Worm (Caenorhabditis elegans) whole organism, late embryonic: ENCODE measurements around the gene jmjd-3.1.

Experiments used
- ceh-48 ChIP-seq: sonication (generic microtip); optimal IDR thresholded peaks from 2 replicates; lab custom pipeline; 2016; ENCODE audit warnings: missing genetic modification characterization, inconsistent platforms, missing compliant biosample characterization
- sox-4 ChIP-seq: sonication (generic microtip); optimal IDR thresholded peaks from 2 replicates; lab custom pipeline; 2017; ENCODE audit warnings: mild to moderate bottlenecking, missing genetic modification characterization, inconsistent platforms, missing compliant biosample characterization
- unc-55 ChIP-seq: sonication (generic microtip); optimal IDR thresholded peaks from 2 replicates; lab custom pipeline; 2017; ENCODE audit warnings: missing biosample characterization, missing genetic modification reagents, missing genetic modification characterization

DNA sequence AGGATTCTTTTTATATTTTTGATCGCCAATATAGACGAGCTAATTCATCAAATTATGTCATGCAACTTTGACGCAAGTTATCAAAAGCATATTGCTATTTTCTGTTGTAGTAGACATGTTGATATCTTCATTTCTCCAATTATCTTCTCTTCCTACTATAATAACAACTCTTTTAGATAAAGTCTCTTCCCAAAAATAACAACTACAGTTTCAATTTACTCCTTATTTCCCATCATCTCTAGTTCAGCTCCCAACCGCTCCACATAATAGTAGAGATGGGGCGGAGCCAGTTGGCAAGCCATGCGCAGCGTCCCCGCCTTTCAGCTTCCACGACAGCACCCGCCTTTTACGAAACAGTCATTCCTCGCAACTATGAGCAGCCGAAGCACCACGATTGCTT is 42.9 kb upstream of the jmjd-3.1 start, which contains the start of gene flp-5:
- no peak for TF ChIP-seq ceh-48 (tag; lab: Kevin White, UChicago)
- TF ChIP-seq unc-55 = no peak
- no peak for TF ChIP-seq sox-4 (tag; lab: Kevin White, UChicago)
